Worm (Caenorhabditis elegans): ENCODE measurements around the gene C23G10.11.

Gene C23G10.11

ce11 chrIII:6208984-6209383, 6.4 kb downstream of the C23G10.11 start, which contains the start of gene C23G10.1:
Gene C23G10.1, plus strand, starts transcription at chrIII:6209284.
- TF ChIP-seq flt-1 (GFP tag; IDR thresholded peaks at IDR 0.05) (no peak), ztf-29 (GFP tag; IDR thresholded peaks at IDR 0.05) (no peak), cog-1 (tag; optimal IDR thresholded peaks at IDR 0.05) (no peak), ref-1 (GFP tag; conservative IDR thresholded peaks at IDR 0.05) (no peak), med-1 (GFP tag; optimal IDR thresholded peaks at IDR 0.05; ENCODE audit: insufficient read depth) (no peak)

ce11 chrIII:6207881-6208280, 7.5 kb downstream of the C23G10.11 start, which contains the start of gene C23G10.2:
Gene C23G10.2, plus strand, starts transcription at chrIII:6208064.
- no peak for TF ChIP-seq tab-1 (GFP tag; IDR thresholded peaks at IDR 0.05)
- no peak for TF ChIP-seq ztf-29 (GFP tag; IDR thresholded peaks at IDR 0.05)
- no peak for TF ChIP-seq med-1 (GFP tag; optimal IDR thresholded peaks at IDR 0.05; ENCODE audit: insufficient read depth)
- TF ChIP-seq cog-1 (tag; optimal IDR thresholded peaks at IDR 0.05), result no peak
- TF ChIP-seq klf-2 (GFP tag; conservative IDR thresholded peaks at IDR 0.05), result no peak
- TF ChIP-seq ref-1 (GFP tag; conservative IDR thresholded peaks at IDR 0.05), result no peak
- no peak for TF ChIP-seq ztf-23 (GFP tag; IDR thresholded peaks at IDR 0.05)
- TF ChIP-seq T22C8.4 (GFP tag; IDR thresholded peaks at IDR 0.05), result no peak

- no peak for TF ChIP-seq cog-1 (tag; optimal IDR thresholded peaks at IDR 0.05)
- TF ChIP-seq tab-1 (GFP tag; IDR thresholded peaks at IDR 0.05), result no peak
- TF ChIP-seq flt-1 (GFP tag; IDR thresholded peaks at IDR 0.05), result no peak
- TF ChIP-seq klf-2 (GFP tag; conservative IDR thresholded peaks at IDR 0.05), result no peak
- no peak for TF ChIP-seq ztf-29 (GFP tag; IDR thresholded peaks at IDR 0.05)
These were observed 8.3 kb downstream of the C23G10.11 start for ce11 chrIII:6207046-6207445.

ce11 chrIII:6206161-6206853, 9.1 kb downstream of the C23G10.11 start, which contains the start of the genes sna-3 and rps-3:
Gene sna-3, minus strand, starts transcription at chrIII:6206211.
Gene rps-3, plus strand, starts transcription at chrIII:6206803.
- TF ChIP-seq tab-1 (GFP tag; IDR thresholded peaks at IDR 0.05) (no peak), cog-1 (tag; optimal IDR thresholded peaks at IDR 0.05) (no peak), ztf-23 (GFP tag; IDR thresholded peaks at IDR 0.05) (no peak), med-1 (GFP tag; optimal IDR thresholded peaks at IDR 0.05; ENCODE audit: insufficient read depth) (no peak), ztf-29 (GFP tag; IDR thresholded peaks at IDR 0.05) (no peak), ref-1 (GFP tag; conservative IDR thresholded peaks at IDR 0.05) (no peak), klf-2 (GFP tag; conservative IDR thresholded peaks at IDR 0.05) (no peak), flt-1 (GFP tag; IDR thresholded peaks at IDR 0.05) (no peak), T22C8.4 (GFP tag; IDR thresholded peaks at IDR 0.05) (no peak)

- TF ChIP-seq ref-1 (GFP tag; conservative IDR thresholded peaks at IDR 0.05), result no peak
- TF ChIP-seq ztf-29 (GFP tag; IDR thresholded peaks at IDR 0.05), result no peak
- TF ChIP-seq cog-1 (tag; optimal IDR thresholded peaks at IDR 0.05), result no peak
- no peak for TF ChIP-seq klf-2 (GFP tag; conservative IDR thresholded peaks at IDR 0.05)
- TF ChIP-seq tab-1 (GFP tag; IDR thresholded peaks at IDR 0.05), result no peak
- no peak for TF ChIP-seq flt-1 (GFP tag; IDR thresholded peaks at IDR 0.05)
- TF ChIP-seq ztf-23 (GFP tag; IDR thresholded peaks at IDR 0.05), result no peak
- no peak for TF ChIP-seq T22C8.4 (GFP tag; IDR thresholded peaks at IDR 0.05)
- TF ChIP-seq med-1 (GFP tag; optimal IDR thresholded peaks at IDR 0.05; ENCODE audit: insufficient read depth), result no peak
These were observed 12.9 kb downstream of the C23G10.11 start for ce11 chrIII:6202440-6202839.

- TF ChIP-seq klf-2 (GFP tag; conservative IDR thresholded peaks at IDR 0.05), result no peak
- TF ChIP-seq ztf-29 (GFP tag; IDR thresholded peaks at IDR 0.05), result no peak
- TF ChIP-seq cog-1 (tag; optimal IDR thresholded peaks at IDR 0.05), result no peak
- TF ChIP-seq flt-1 (GFP tag; IDR thresholded peaks at IDR 0.05), result no peak
- TF ChIP-seq med-1 (GFP tag; optimal IDR thresholded peaks at IDR 0.05; ENCODE audit: insufficient read depth), result no peak
- TF ChIP-seq ref-1 (GFP tag; conservative IDR thresholded peaks at IDR 0.05), result no peak
- TF ChIP-seq tab-1 (GFP tag; IDR thresholded peaks at IDR 0.05), result no peak
- no peak for TF ChIP-seq T22C8.4 (GFP tag; IDR thresholded peaks at IDR 0.05)
- no peak for TF ChIP-seq ztf-23 (GFP tag; IDR thresholded peaks at IDR 0.05)
These were observed 14.1 kb downstream of the C23G10.11 start for ce11 chrIII:6201325-6201724.

- TF ChIP-seq T22C8.4 (GFP tag; IDR thresholded peaks at IDR 0.05), result peak; percentile 76
- TF ChIP-seq ref-1 (GFP tag; conservative IDR thresholded peaks at IDR 0.05), result no peak
- peak; percentile 74 for TF ChIP-seq ztf-23 (GFP tag; IDR thresholded peaks at IDR 0.05)
These were observed 16.8 kb downstream of the C23G10.11 start, which contains the start of the genes C23G10.7 and rpn-2 for ce11 chrIII:6198378-6199234. Gene C23G10.7, minus strand, starts transcription at chrIII:6198414. Gene rpn-2, plus strand, starts transcription at chrIII:6199184.

- no peak for TF ChIP-seq flt-1 (GFP tag; IDR thresholded peaks at IDR 0.05)
These were observed 19.7 kb downstream of the C23G10.11 start for ce11 chrIII:6195718-6196117.

ce11 chrIII:6194480-6194879, 20.9 kb downstream of the C23G10.11 start, which contains the start of gene ugt-66:
Gene ugt-66, minus strand, starts transcription at chrIII:6194580.
- no peak for TF ChIP-seq tab-1 (GFP tag; IDR thresholded peaks at IDR 0.05)
- TF ChIP-seq cog-1 (tag; optimal IDR thresholded peaks at IDR 0.05), result no peak
- no peak for TF ChIP-seq flt-1 (GFP tag; IDR thresholded peaks at IDR 0.05)
- TF ChIP-seq ztf-23 (GFP tag; IDR thresholded peaks at IDR 0.05), result no peak
- TF ChIP-seq med-1 (GFP tag; optimal IDR thresholded peaks at IDR 0.05; ENCODE audit: insufficient read depth), result no peak

- TF ChIP-seq ref-1 (GFP tag; conservative IDR thresholded peaks at IDR 0.05) (no peak), cog-1 (tag; optimal IDR thresholded peaks at IDR 0.05) (no peak), flt-1 (GFP tag; IDR thresholded peaks at IDR 0.05) (no peak), klf-2 (GFP tag; conservative IDR thresholded peaks at IDR 0.05) (no peak), ztf-23 (GFP tag; IDR thresholded peaks at IDR 0.05) (no peak), T22C8.4 (GFP tag; IDR thresholded peaks at IDR 0.05) (no peak), ztf-29 (GFP tag; IDR thresholded peaks at IDR 0.05) (no peak), med-1 (GFP tag; optimal IDR thresholded peaks at IDR 0.05; ENCODE audit: insufficient read depth) (no peak), tab-1 (GFP tag; IDR thresholded peaks at IDR 0.05) (no peak)
These were observed 24.6 kb downstream of the C23G10.11 start, which contains the start of gene C23G10.5 for ce11 chrIII:6190810-6191209. Gene C23G10.5, plus strand, starts transcription at chrIII:6191110.
